Worm (Caenorhabditis elegans) whole organism, midembryonic: ENCODE results near the gene fbxa-38.

ENCODE experiments used
- T22C8.4 ChIP-seq: fragments of 200-800 bp; sonication (Bioruptor generic); IDR thresholded peaks from 2 replicates; pipeline ENCODE4 v1.3.6; 2022; ENCODE audit warnings: missing genetic modification characterization, missing compliant biosample characterization
- cog-1 ChIP-seq: sonication (generic microtip); optimal IDR thresholded peaks from 2 replicates; lab custom pipeline; 2016; ENCODE audit warnings: missing genetic modification characterization, missing compliant biosample characterization
- flt-1 ChIP-seq: fragments of 200-800 bp; sonication (Bioruptor generic); IDR thresholded peaks from 2 replicates; pipeline ENCODE4 v1.3.6; 2022; ENCODE audit warnings: missing genetic modification characterization, missing compliant biosample characterization
- klf-2 ChIP-seq: fragments of 200-800 bp; sonication (Bioruptor generic); conservative IDR thresholded peaks from 2 replicates; pipeline ENCODE4 v1.3.6; 2022; ENCODE audit warnings: missing genetic modification reagents, missing genetic modification characterization, missing compliant biosample characterization
- med-1 ChIP-seq: sonication (generic microtip); optimal IDR thresholded peaks from 2 replicates; lab custom pipeline; 2017; ENCODE audit warnings: missing genetic modification characterization, mild to moderate bottlenecking, missing compliant biosample characterization, antibody characterized with exemption, missing genetic modification reagents; ENCODE audit not compliant: insufficient read depth
- ref-1 ChIP-seq: fragments of 200-800 bp; sonication (Bioruptor generic); conservative IDR thresholded peaks from 2 replicates; pipeline ENCODE4 v1.3.6; 2022; ENCODE audit warnings: missing genetic modification reagents, missing genetic modification characterization, missing compliant biosample characterization
- tab-1 ChIP-seq: fragments of 200-800 bp; sonication (Bioruptor generic); IDR thresholded peaks from 2 replicates; pipeline ENCODE4 v1.3.6; 2022; ENCODE audit warnings: missing genetic modification characterization, missing compliant biosample characterization
- ztf-23 ChIP-seq: fragments of 200-800 bp; sonication (Bioruptor generic); IDR thresholded peaks from 2 replicates; pipeline ENCODE4 v1.3.6; 2022; ENCODE audit warnings: missing genetic modification reagents, missing genetic modification characterization, missing compliant biosample characterization

DNA sequence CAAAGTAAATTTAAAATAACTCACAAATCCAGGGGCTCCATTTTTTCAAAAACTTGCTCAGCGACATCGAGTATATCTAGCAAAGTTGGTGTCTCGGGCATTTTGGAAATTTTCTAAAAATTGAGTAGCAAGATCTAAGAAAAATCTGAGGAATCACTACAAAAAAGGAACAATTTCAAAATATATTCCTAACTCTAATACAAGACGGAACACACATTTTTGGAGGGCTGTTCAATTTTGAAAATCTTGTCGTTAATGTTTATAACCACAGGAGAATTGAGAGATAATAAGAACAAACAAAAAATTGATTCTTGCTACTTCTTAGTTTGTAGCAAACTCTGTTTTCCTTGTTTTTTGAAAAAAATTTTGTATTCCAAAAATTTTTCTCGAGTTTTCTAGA lies 7.9 kb downstream of the fbxa-38 start, which contains the start of gene fbxa-47:
- TF ChIP-seq tab-1 (GFP tag; lab: Robert Waterston, UW) = no peak
- no peak for TF ChIP-seq cog-1 (tag; lab: Kevin White, UChicago)
- TF ChIP-seq ref-1 (GFP tag; lab: Robert Waterston, UW) = no peak
- TF ChIP-seq ztf-23 (GFP tag; lab: Robert Waterston, UW) = no peak
- no peak for TF ChIP-seq med-1 (GFP tag; lab: Kevin White, UChicago)
- no peak for TF ChIP-seq klf-2 (GFP tag; lab: Robert Waterston, UW)
- TF ChIP-seq flt-1 (GFP tag; lab: Robert Waterston, UW) = no peak
- no peak for TF ChIP-seq T22C8.4 (GFP tag; lab: Robert Waterston, UW)
